Fruit fly (Drosophila melanogaster) whole organism, embryonic: ENCODE data around the gene yellow-e2.
A peak's percentile ranks its signal among the peaks of the same experiment; 100 is the strongest.

ENCODE experiments used
- Atf-2 ChIP-seq: fragments of 200-800 bp; sonication (Bioruptor generic); optimal IDR thresholded peaks from 2 replicates; lab custom pipeline; 2016; ENCODE audit warnings: missing biosample characterization, missing genetic modification characterization
- CG31388 ChIP-seq: fragments of 200-800 bp; sonication (Bioruptor generic); optimal IDR thresholded peaks from 2 replicates; lab custom pipeline; 2016; ENCODE audit warnings: missing biosample characterization, missing genetic modification characterization
- Chrac-16 ChIP-seq: fragments of 200-800 bp; sonication (Bioruptor generic); optimal IDR thresholded peaks from 3 replicates; lab custom pipeline; 2016; ENCODE audit warnings: missing biosample characterization, missing genetic modification characterization
- Hsf ChIP-seq: fragments of 200-800 bp; sonication (Bioruptor generic); optimal IDR thresholded peaks from 3 replicates; lab custom pipeline; 2016; ENCODE audit warnings: missing biosample characterization, missing genetic modification characterization
- Opbp ChIP-seq: fragments of 200-800 bp; sonication (Bioruptor generic); IDR thresholded peaks from 3 replicates; pipeline ENCODE4 v1.3.6; 2022; ENCODE audit warnings: missing biosample characterization, missing genetic modification characterization; ENCODE audit not compliant: partially characterized antibody
- Trl ChIP-seq, 3 experiments: fragments of >200 bp in 2 of 3; fragments of 200-800 bp in 1 of 3; sonication (Bioruptor generic) in 1 of 3; optimal IDR thresholded peaks; 2 replicates in 1 of 3; 3 replicates in 2 of 3; lab custom pipeline; 2016 to 2017; ENCODE audit warnings: missing biosample characterization in 1 of 3, missing genetic modification characterization in 1 of 3
- amos ChIP-seq: fragments of 200-800 bp; sonication (Bioruptor generic); IDR thresholded peaks from 2 replicates; pipeline ENCODE4 v1.3.6; 2022; ENCODE audit warnings: missing biosample characterization, missing genetic modification characterization; ENCODE audit not compliant: partially characterized antibody
- pho ChIP-seq: fragments of 200-800 bp; sonication (Bioruptor generic); optimal IDR thresholded peaks from 2 replicates; lab custom pipeline; 2016; ENCODE audit warnings: missing biosample characterization, missing genetic modification characterization
- wor ChIP-seq: fragments of 200-800 bp; sonication (Bioruptor generic); IDR thresholded peaks from 2 replicates; pipeline ENCODE4 v1.3.6; 2022; ENCODE audit warnings: missing biosample characterization, missing genetic modification characterization

dm6 chr3R:13450338-13450737, 43.5 kb upstream of the yellow-e2 start, which contains the start of gene side-IV:
- TF ChIP-seq Trl (optimal IDR thresholded peaks at IDR 0.05; lab: Kevin White, UChicago) (peak; percentile 49 to 50), Trl (GFP tag; optimal IDR thresholded peaks at IDR 0.05; lab: Kevin White, UChicago) (no peak), Opbp (GFP tag; lab: Robert Waterston, UW) (peak; percentile 41; the same call in 2 of the 3 replicates), pho (GFP tag; lab: Kevin White, UChicago) (no peak), CG31388 (GFP tag; lab: Kevin White, UChicago) (no peak), amos (GFP tag; lab: Robert Waterston, UW) (no peak; the same call in 1 of the 2 replicates), Atf-2 (GFP tag; lab: Kevin White, UChicago) (no peak), Hsf (GFP tag; lab: Kevin White, UChicago) (no peak), wor (GFP tag; lab: Robert Waterston, UW) (no peak), Chrac-16 (GFP tag; lab: Kevin White, UChicago) (no peak)
